In genomic region chrV:8302522-8302921, ce11 we compare ENCODE assay signal across 2 worm cellular contexts.
TF ChIP-seq lines count a peak whose summit lies in the region.

TSS of gene sel-9 (minus strand) at chrV:8302580.

TF ChIP-seq in whole organism, L1 larva, 84 proteins besides CTCF, POLR2A, EP300 and RAD21 (continued from another document and continues in another):
- TF ChIP-seq C16A3.4 (tag; optimal IDR thresholded peaks at IDR 0.05; lab: Kevin White, UChicago) (peak; percentile 76), rnt-1 (tag; optimal IDR thresholded peaks at IDR 0.05; lab: Kevin White, UChicago) (peak; percentile 43), ceh-63 (GFP tag; optimal IDR thresholded peaks at IDR 0.05; lab: Kevin White, UChicago) (no peak), unc-86 (tag; optimal IDR thresholded peaks at IDR 0.05; lab: Kevin White, UChicago) (no peak), hlh-4 (tag; optimal IDR thresholded peaks at IDR 0.05; lab: Kevin White, UChicago) (no peak), elt-3 (tag; optimal IDR thresholded peaks at IDR 0.05; lab: Kevin White, UChicago) (peak in 1 of 6 experiments; percentile 47), egl-27 (tag; optimal IDR thresholded peaks at IDR 0.05; lab: Kevin White, UChicago) (no peak), grh-1 (GFP tag; IDR thresholded peaks at IDR 0.05; lab: Robert Waterston, UW) (no peak), dsc-1 (tag; optimal IDR thresholded peaks at IDR 0.05; lab: Kevin White, UChicago) (peak; percentile 24), isw-1 (GFP tag; IDR thresholded peaks at IDR 0.05; lab: Robert Waterston, UW) (peak; percentile 25; the same call in 1 of the 2 replicates), sox-4 (tag; optimal IDR thresholded peaks at IDR 0.05; lab: Kevin White, UChicago) (no peak), Y116A8C.19 (tag; optimal IDR thresholded peaks at IDR 0.05; lab: Kevin White, UChicago; ENCODE audit: borderline replicate concordance) (no peak), nhr-77 (tag; optimal IDR thresholded peaks at IDR 0.05; lab: Kevin White, UChicago) (no peak), ceh-88 (GFP tag; IDR thresholded peaks at IDR 0.05; lab: Robert Waterston, UW) (no peak), lin-35 (GFP tag; optimal IDR thresholded peaks at IDR 0.05; lab: Kevin White, UChicago) (peak; percentile 91 to 95), skn-1 (tag; optimal IDR thresholded peaks at IDR 0.05; lab: Kevin White, UChicago) (peak; percentile 37), ces-1 (GFP tag; optimal IDR thresholded peaks at IDR 0.05; lab: Kevin White, UChicago) (no peak), lir-3 (tag; optimal IDR thresholded peaks at IDR 0.05; lab: Kevin White, UChicago; ENCODE audit: poor library complexity) (no peak), fkh-4 (tag; optimal IDR thresholded peaks at IDR 0.05; lab: Kevin White, UChicago; ENCODE audit: borderline replicate concordance) (no peak), xbp-1 (tag; optimal IDR thresholded peaks at IDR 0.05; lab: Kevin White, UChicago) (peak; percentile 79), ets-5 (GFP tag; IDR thresholded peaks at IDR 0.05; lab: Robert Waterston, UW) (no peak), nhr-90 (tag; optimal IDR thresholded peaks at IDR 0.05; lab: Kevin White, UChicago; ENCODE audit: poor library complexity) (peak; percentile 34), nhr-12 (tag; optimal IDR thresholded peaks at IDR 0.05; lab: Kevin White, UChicago) (no peak), vab-15 (tag; optimal IDR thresholded peaks at IDR 0.05; lab: Kevin White, UChicago) (no peak), ztf-11 (tag; optimal IDR thresholded peaks at IDR 0.05; lab: Kevin White, UChicago) (no peak), nhr-20 (tag; optimal IDR thresholded peaks at IDR 0.05; lab: Kevin White, UChicago) (peak; percentile 59), unc-98 (GFP tag; IDR thresholded peaks at IDR 0.05; lab: Robert Waterston, UW) (no peak), pag-3 (tag; optimal IDR thresholded peaks at IDR 0.05; lab: Kevin White, UChicago; ENCODE audit: borderline replicate concordance, insufficient read depth) (no peak), hpl-2 (GFP tag; optimal IDR thresholded peaks at IDR 0.05; lab: Kevin White, UChicago) (no peak), fkh-10 (GFP tag; optimal IDR thresholded peaks at IDR 0.05; lab: Kevin White, UChicago) (no peak), lin-15B (tag; optimal IDR thresholded peaks at IDR 0.05; lab: Kevin White, UChicago) (peak; percentile 29), pqm-1 (tag; optimal IDR thresholded peaks at IDR 0.05; lab: Kevin White, UChicago) (no peak), nhr-11 (tag; optimal IDR thresholded peaks at IDR 0.05; lab: Kevin White, UChicago) (no peak), nhr-47 (tag; optimal IDR thresholded peaks at IDR 0.05; lab: Kevin White, UChicago) (peak; percentile 53), ceh-82 (tag; optimal IDR thresholded peaks at IDR 0.05; lab: Kevin White, UChicago) (peak; percentile 19 to 38 (median 26)), nhr-19 (GFP tag; conservative IDR thresholded peaks at IDR 0.05; lab: Robert Waterston, UW) (peak; percentile 54), efl-1 (optimal IDR thresholded peaks at IDR 0.05; lab: Kevin White, UChicago) (peak; percentile 47 to 90), efl-1 (GFP tag; optimal IDR thresholded peaks at IDR 0.05 in 1 of 2; lab: Kevin White, UChicago) (peak; percentile 92 to 99), tlp-1 (tag; optimal IDR thresholded peaks at IDR 0.05; lab: Kevin White, UChicago) (no peak), snpc-4 (tag; optimal IDR thresholded peaks at IDR 0.05; lab: Kevin White, UChicago) (peak; percentile 60), aha-1 (tag; optimal IDR thresholded peaks at IDR 0.05; lab: Kevin White, UChicago) (no peak), F16B12.6 (tag; optimal IDR thresholded peaks at IDR 0.05; lab: Kevin White, UChicago) (peak; percentile 12), nhr-85 (tag; lab: Kevin White, UChicago) (no peak), hlh-17 (GFP tag; optimal IDR thresholded peaks at IDR 0.05; lab: Kevin White, UChicago; ENCODE audit: borderline replicate concordance) (no peak), egl-13 (tag; optimal IDR thresholded peaks at IDR 0.05; lab: Kevin White, UChicago) (no peak), zip-4 (GFP tag; optimal IDR thresholded peaks at IDR 0.05; lab: Kevin White, UChicago) (no peak), lsy-2 (tag; optimal IDR thresholded peaks at IDR 0.05; lab: Kevin White, UChicago) (peak; percentile 55 to 69), blmp-1 (tag; optimal IDR thresholded peaks at IDR 0.05; lab: Kevin White, UChicago) (peak; percentile 64), unc-62 (GFP tag; optimal IDR thresholded peaks at IDR 0.05; lab: Kevin White, UChicago) (no peak), mab-9 (GFP tag; IDR thresholded peaks at IDR 0.05; lab: Robert Waterston, UW) (no peak), lin-39 (tag; optimal IDR thresholded peaks at IDR 0.05; lab: Kevin White, UChicago) (peak; percentile 30), snu-23 (GFP tag; optimal IDR thresholded peaks at IDR 0.05; lab: Kevin White, UChicago) (peak; percentile 60), mdl-1 (tag; optimal IDR thresholded peaks at IDR 0.05; lab: Kevin White, UChicago) (peak in 1 of 2 experiments; percentile 42), pax-3 (tag; optimal IDR thresholded peaks at IDR 0.05; lab: Kevin White, UChicago) (no peak), dpl-1 (GFP tag; optimal IDR thresholded peaks at IDR 0.05; lab: Kevin White, UChicago) (peak; percentile 85 to 92 (median 89)), nhr-28 (tag; optimal IDR thresholded peaks at IDR 0.05; lab: Kevin White, UChicago) (no peak), ceh-90 (tag; optimal IDR thresholded peaks at IDR 0.05; lab: Kevin White, UChicago) (no peak), lin-13 (GFP tag; optimal IDR thresholded peaks at IDR 0.05; lab: Kevin White, UChicago) (no peak), mep-1 (tag; optimal IDR thresholded peaks at IDR 0.05; lab: Kevin White, UChicago) (peak; percentile 73), ztf-4 (tag; optimal IDR thresholded peaks at IDR 0.05; lab: Kevin White, UChicago) (no peak), nhr-84 (tag; optimal IDR thresholded peaks at IDR 0.05; lab: Kevin White, UChicago) (no peak), sptf-1 (tag; optimal IDR thresholded peaks at IDR 0.05; lab: Kevin White, UChicago) (no peak), nhr-71 (tag; optimal IDR thresholded peaks at IDR 0.05; lab: Kevin White, UChicago) (peak; percentile 52), fos-1 (tag; optimal IDR thresholded peaks at IDR 0.05; lab: Kevin White, UChicago) (no peak), jun-1 (tag; optimal IDR thresholded peaks at IDR 0.05; lab: Kevin White, UChicago) (peak; percentile 21), elt-2 (tag; optimal IDR thresholded peaks at IDR 0.05; lab: Kevin White, UChicago) (peak; percentile 9), efl-3 (GFP tag; optimal IDR thresholded peaks at IDR 0.05; lab: Kevin White, UChicago) (no peak)

TF ChIP-seq in whole organism, L2 larva, 48 proteins besides CTCF, POLR2A, EP300 and RAD21 (continued from another document):
- TF ChIP-seq nhr-237 (tag; optimal IDR thresholded peaks at IDR 0.05; lab: Kevin White, UChicago) (no peak), lin-11 (tag; optimal IDR thresholded peaks at IDR 0.05; lab: Kevin White, UChicago) (no peak), R02D3.7 (tag; optimal IDR thresholded peaks at IDR 0.05; lab: Kevin White, UChicago) (no peak), ama-1 (optimal IDR thresholded peaks at IDR 0.05; lab: Kevin White, UChicago) (peak; percentile 3), nhr-23 (tag; optimal IDR thresholded peaks at IDR 0.05; lab: Kevin White, UChicago) (no peak), crh-2 (tag; optimal IDR thresholded peaks at IDR 0.05; lab: Kevin White, UChicago) (peak; percentile 85), unc-55 (GFP tag; optimal IDR thresholded peaks at IDR 0.05; lab: Kevin White, UChicago) (peak; percentile 79), gmeb-1 (tag; optimal IDR thresholded peaks at IDR 0.05; lab: Kevin White, UChicago) (peak; percentile 90), ceh-82 (tag; optimal IDR thresholded peaks at IDR 0.05; lab: Kevin White, UChicago) (no peak), blmp-1 (tag; optimal IDR thresholded peaks at IDR 0.05; lab: Kevin White, UChicago; ENCODE audit: insufficient read depth) (peak; percentile 6), ztf-1 (GFP tag; conservative IDR thresholded peaks at IDR 0.05; lab: Robert Waterston, UW) (no peak), zag-1 (tag; optimal IDR thresholded peaks at IDR 0.05; lab: Kevin White, UChicago) (no peak), snpc-4 (tag; optimal IDR thresholded peaks at IDR 0.05; lab: Kevin White, UChicago) (peak; percentile 3), fos-1 (tag; optimal IDR thresholded peaks at IDR 0.05; lab: Kevin White, UChicago) (peak; percentile 17)
